Worm (Caenorhabditis elegans): ENCODE measurements around the gene xtr-2.

DNA sequence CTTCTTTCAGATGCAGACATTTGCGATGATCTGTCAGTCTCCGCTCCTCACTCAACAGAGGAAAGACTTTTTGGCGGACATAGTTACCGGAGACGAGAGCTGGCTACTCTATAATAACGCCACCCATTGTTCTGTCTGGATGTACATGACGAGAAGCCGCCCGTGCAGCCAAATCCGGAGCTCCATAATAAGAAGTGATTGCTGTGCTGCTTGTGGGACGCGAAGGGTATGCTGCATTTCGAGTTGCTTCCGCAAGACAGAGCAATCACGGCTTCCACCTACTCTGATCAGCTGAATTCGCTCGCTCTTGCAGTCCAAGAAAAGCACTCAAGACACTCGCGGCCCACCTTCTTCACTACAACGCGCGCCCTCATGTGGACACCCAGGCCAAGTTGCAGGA, 1.6 kb upstream of the xtr-2 start:
- TF ChIP-seq ama-1 (optimal IDR thresholded peaks at IDR 0.05) (no peak), tra-4 (tag; optimal IDR thresholded peaks at IDR 0.05) (no peak), B0310.2 (tag; optimal IDR thresholded peaks at IDR 0.05) (no peak), scrt-1 (GFP tag; IDR thresholded peaks at IDR 0.05) (no peak), flt-1 (GFP tag; IDR thresholded peaks at IDR 0.05) (no peak), pes-1 (GFP tag; IDR thresholded peaks at IDR 0.05) (no peak), aly-1 (tag; optimal IDR thresholded peaks at IDR 0.05) (no peak), ets-7 (tag; optimal IDR thresholded peaks at IDR 0.05) (no peak), ceh-13 (GFP tag; optimal IDR thresholded peaks at IDR 0.05) (no peak), hnd-1 (tag; optimal IDR thresholded peaks at IDR 0.05) (no peak), sea-1 (GFP tag; conservative IDR thresholded peaks at IDR 0.05) (no peak)

All from whole organism, early embryonic.